Fruit fly (Drosophila melanogaster) whole organism, prepupa: Measurements from ENCODE around the gene CG12994.

Experiments
- CG6808 ChIP-seq: fragments of 200-800 bp; sonication (Bioruptor generic); optimal IDR thresholded peaks from 3 replicates; lab custom pipeline; 2017; ENCODE audit warnings: missing biosample characterization, missing genetic modification characterization, mild to moderate bottlenecking, moderate library complexity, missing genetic modification reagents
- CG7368 ChIP-seq: fragments of 200-800 bp; sonication (Bioruptor generic); optimal IDR thresholded peaks from 3 replicates; lab custom pipeline; 2016; ENCODE audit warnings: missing biosample characterization, missing genetic modification characterization
- Gug ChIP-seq: fragments of 200-800 bp; sonication (Bioruptor generic); IDR thresholded peaks from 2 replicates; pipeline ENCODE4 v1.3.6; 2022; ENCODE audit warnings: missing biosample characterization, missing genetic modification characterization
- Lpt ChIP-seq: fragments of 200-800 bp; sonication (Bioruptor generic); optimal IDR thresholded peaks from 3 replicates; lab custom pipeline; 2016; ENCODE audit warnings: missing biosample characterization, missing genetic modification characterization
- Sox102F ChIP-seq: fragments of 200-800 bp; sonication (Bioruptor generic); optimal IDR thresholded peaks from 2 replicates; lab custom pipeline; 2016; ENCODE audit warnings: missing biosample characterization, mild to moderate bottlenecking, missing genetic modification characterization
- acj6 ChIP-seq: fragments of 200-800 bp; sonication (Bioruptor generic); optimal IDR thresholded peaks from 3 replicates; lab custom pipeline; 2016; ENCODE audit warnings: missing biosample characterization, missing genetic modification characterization
- fd85E ChIP-seq: fragments of 200-800 bp; sonication (Bioruptor generic); optimal IDR thresholded peaks from 3 replicates; lab custom pipeline; 2016; ENCODE audit warnings: missing biosample characterization, missing genetic modification characterization
- topi ChIP-seq: fragments of 200-800 bp; sonication (Bioruptor generic); optimal IDR thresholded peaks from 3 replicates; lab custom pipeline; 2016; ENCODE audit warnings: missing biosample characterization, missing genetic modification characterization

- TF ChIP-seq Lpt (peak; percentile 5), CG6808 (GFP tag; lab: Kevin White, UChicago) (no peak), fd85E (GFP tag; lab: Kevin White, UChicago) (no peak), CG7368 (GFP tag; lab: Kevin White, UChicago) (peak; percentile 22), Gug (no peak), Sox102F (no peak), acj6 (GFP tag; lab: Kevin White, UChicago) (no peak), topi (peak; percentile 16)
Observed at dm6 chrX:17465523-17465922, 21.7 kb upstream of the CG12994 start.
